Worm (Caenorhabditis elegans) whole organism, early embryonic: ENCODE data around the gene str-33.

Experiments used
- F13C5.2 ChIP-seq: sonication (generic microtip); optimal IDR thresholded peaks from 2 replicates; lab custom pipeline; 2017; ENCODE audit warnings: mild to moderate bottlenecking, missing genetic modification characterization, inconsistent platforms, missing compliant biosample characterization
- hmg-4 ChIP-seq: fragments of 200-800 bp; sonication (Bioruptor generic); optimal IDR thresholded peaks from 2 replicates; lab custom pipeline; 2018; ENCODE audit warnings: mild to moderate bottlenecking, missing genetic modification characterization, missing compliant biosample characterization
- pes-1 ChIP-seq: fragments of 200-800 bp; sonication (Bioruptor generic); IDR thresholded peaks from 2 replicates; pipeline ENCODE4 v1.3.6; 2022; ENCODE audit warnings: missing genetic modification reagents, missing genetic modification characterization, missing compliant biosample characterization
- sea-1 ChIP-seq: fragments of 200-800 bp; sonication (Bioruptor generic); conservative IDR thresholded peaks from 2 replicates; pipeline ENCODE4 v1.3.6; 2022; ENCODE audit warnings: missing genetic modification characterization, missing compliant biosample characterization

DNA sequence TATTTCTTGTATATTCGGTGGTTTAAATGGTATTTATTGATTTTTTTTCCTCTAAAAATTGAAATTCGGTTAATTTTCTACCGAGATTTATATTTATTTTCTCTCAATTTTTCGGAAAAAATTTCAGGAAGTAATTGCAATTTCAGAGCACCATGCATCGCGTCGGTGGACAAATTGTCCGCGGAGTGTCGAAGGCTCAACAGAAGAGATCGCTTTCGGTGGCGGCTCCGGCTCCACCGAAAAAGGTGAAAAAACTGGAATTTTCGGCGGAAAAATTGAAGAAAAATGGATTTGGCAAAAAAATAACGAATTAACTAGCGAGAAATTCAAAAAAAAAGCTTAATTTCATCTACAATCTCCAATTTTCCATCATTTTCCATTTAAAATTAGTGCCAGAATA lies 29.5 kb upstream of the str-33 start, which contains the start of gene nuo-5:
- TF ChIP-seq sea-1 (GFP tag; lab: Robert Waterston, UW) = no peak
- TF ChIP-seq F13C5.2 (tag; lab: Kevin White, UChicago) = no peak
- no peak for TF ChIP-seq hmg-4 (GFP tag; lab: Kevin White, UChicago)
- no peak for TF ChIP-seq pes-1 (GFP tag; lab: Robert Waterston, UW)
